Fruit fly (Drosophila melanogaster) whole organism, embryonic: ENCODE data around the gene Cdc42.

Experiments used
- Asciz ChIP-seq: fragments of 200-800 bp; sonication (Bioruptor generic); optimal IDR thresholded peaks from 2 replicates; lab custom pipeline; 2017; ENCODE audit warnings: missing biosample characterization, mild to moderate bottlenecking, missing genetic modification characterization, missing genetic modification reagents
- Atf3 ChIP-seq: fragments of 200-800 bp; sonication (Bioruptor generic); optimal IDR thresholded peaks from 3 replicates; lab custom pipeline; 2016; ENCODE audit warnings: missing biosample characterization, missing genetic modification characterization
- Awh ChIP-seq: fragments of 200-800 bp; sonication (Bioruptor generic); IDR thresholded peaks from 2 replicates; pipeline ENCODE4, ENCODE4 v1.3.6; 2022; ENCODE audit warnings: missing biosample characterization, missing genetic modification characterization
- BtbVII ChIP-seq: fragments of 200-800 bp; sonication (Bioruptor generic); optimal IDR thresholded peaks from 3 replicates; lab custom pipeline; 2017; ENCODE audit warnings: missing biosample characterization, mild to moderate bottlenecking, missing genetic modification characterization
- CG1024 ChIP-seq: fragments of 200-800 bp; sonication (Bioruptor generic); IDR thresholded peaks from 2 replicates; pipeline ENCODE4 v1.3.6; 2022; ENCODE audit warnings: missing biosample characterization, missing genetic modification characterization
- CG11085 ChIP-seq: fragments of 200-800 bp; sonication (Bioruptor generic); IDR thresholded peaks from 2 replicates; pipeline ENCODE4 v1.3.6; 2022; ENCODE audit warnings: missing biosample characterization, missing genetic modification characterization
- CG11456 ChIP-seq: fragments of 200-800 bp; sonication (Bioruptor generic); IDR thresholded peaks from 3 replicates; pipeline ENCODE4 v1.3.6; 2022; ENCODE audit warnings: missing biosample characterization, missing genetic modification characterization
- CG12219 ChIP-seq: fragments of 200-800 bp; sonication (Bioruptor generic); optimal IDR thresholded peaks from 3 replicates; lab custom pipeline; 2018; ENCODE audit warnings: missing biosample characterization, mild to moderate bottlenecking, missing genetic modification characterization
- CG12659 ChIP-seq: fragments of 200-800 bp; sonication (Bioruptor generic); optimal IDR thresholded peaks from 3 replicates; lab custom pipeline; 2017; ENCODE audit warnings: mild to moderate bottlenecking, missing biosample characterization, missing genetic modification reagents, missing genetic modification characterization
- CG12942 ChIP-seq: fragments of 200-800 bp; sonication (Bioruptor generic); optimal IDR thresholded peaks from 3 replicates; lab custom pipeline; 2016; ENCODE audit warnings: missing biosample characterization, missing genetic modification characterization
- CG15269 ChIP-seq: fragments of 200-800 bp; sonication (Bioruptor generic); optimal IDR thresholded peaks from 2 replicates; lab custom pipeline; 2018; ENCODE audit warnings: missing biosample characterization, mild to moderate bottlenecking, missing genetic modification characterization, moderate library complexity
- CG17829 ChIP-seq: fragments of 200-800 bp; optimal IDR thresholded peaks from 2 replicates; lab custom pipeline; 2019; ENCODE audit warnings: missing biosample characterization, mild to moderate bottlenecking, missing genetic modification characterization, moderate library complexity
- CG18599 ChIP-seq: fragments of 200-800 bp; sonication (Bioruptor generic); optimal IDR thresholded peaks from 3 replicates; lab custom pipeline; 2017; ENCODE audit warnings: missing biosample characterization, missing genetic modification characterization, mild to moderate bottlenecking, moderate library complexity, missing genetic modification reagents
- CG30020 ChIP-seq: fragments of 200-800 bp; optimal IDR thresholded peaks from 2 replicates; lab custom pipeline; 2019; ENCODE audit warnings: missing biosample characterization, mild to moderate bottlenecking, missing genetic modification characterization, moderate library complexity
- CG30403 ChIP-seq: fragments of 200-800 bp; sonication (Bioruptor generic); optimal IDR thresholded peaks from 3 replicates; lab custom pipeline; 2016; ENCODE audit warnings: missing biosample characterization, missing genetic modification characterization
- CG32772 ChIP-seq: fragments of 200-800 bp; sonication (Bioruptor generic); IDR thresholded peaks from 2 replicates; pipeline ENCODE4 v1.3.6; 2022; ENCODE audit warnings: missing biosample characterization, missing genetic modification characterization
- CG34376 ChIP-seq: fragments of 200-800 bp; sonication (Bioruptor generic); optimal IDR thresholded peaks from 2 replicates; lab custom pipeline; 2018; ENCODE audit warnings: missing biosample characterization, mild to moderate bottlenecking, missing genetic modification characterization
- CG43689 ChIP-seq: fragments of 200-800 bp; sonication (Bioruptor generic); IDR thresholded peaks from 2 replicates; pipeline ENCODE4 v1.3.6; 2022; ENCODE audit warnings: missing biosample characterization, missing genetic modification characterization
- CG6683 ChIP-seq: fragments of 200-800 bp; sonication (Bioruptor generic); optimal IDR thresholded peaks from 2 replicates; lab custom pipeline; 2017; ENCODE audit warnings: missing biosample characterization, mild to moderate bottlenecking, missing genetic modification characterization, missing genetic modification reagents
- CG7372 ChIP-seq: fragments of 200-800 bp; sonication (Bioruptor generic); IDR thresholded peaks from 2 replicates; pipeline ENCODE4 v1.3.6; 2022; ENCODE audit warnings: missing biosample characterization, missing genetic modification characterization
- CG7839 ChIP-seq: fragments of 200-800 bp; sonication (Bioruptor generic); optimal IDR thresholded peaks from 3 replicates; lab custom pipeline; 2018; ENCODE audit warnings: missing biosample characterization, mild to moderate bottlenecking, missing genetic modification characterization, moderate library complexity
- CG7963 ChIP-seq: fragments of 200-800 bp; sonication (Bioruptor generic); IDR thresholded peaks from 3 replicates; pipeline ENCODE4 v1.3.6; 2022; ENCODE audit warnings: missing biosample characterization, missing genetic modification characterization; ENCODE audit not compliant: partially characterized antibody
- CG9215 ChIP-seq: fragments of 200-800 bp; sonication (Bioruptor generic); IDR thresholded peaks from 2 replicates; pipeline ENCODE4 v1.3.6; 2022; ENCODE audit warnings: missing biosample characterization, missing genetic modification characterization
- CG9932 ChIP-seq: fragments of 200-800 bp; sonication (Bioruptor generic); IDR thresholded peaks from 2 replicates; pipeline ENCODE4 v1.3.6; 2022; ENCODE audit warnings: missing biosample characterization, missing genetic modification characterization
- Fer2 ChIP-seq: fragments of 200-800 bp; sonication (Bioruptor generic); optimal IDR thresholded peaks from 2 replicates; lab custom pipeline; 2018; ENCODE audit warnings: missing biosample characterization, mild to moderate bottlenecking, missing genetic modification characterization, moderate library complexity
- H2.0 ChIP-seq: fragments of 200-800 bp; sonication (Bioruptor generic); IDR thresholded peaks from 2 replicates; pipeline ENCODE4 v1.3.6; 2022; ENCODE audit warnings: missing biosample characterization, missing genetic modification characterization
- HHEX ChIP-seq: fragments of 200-800 bp; sonication (Bioruptor generic); optimal IDR thresholded peaks from 3 replicates; lab custom pipeline; 2017; ENCODE audit warnings: missing biosample characterization, mild to moderate bottlenecking, missing genetic modification characterization, missing genetic modification reagents
- Lpt ChIP-seq: fragments of >200 bp; optimal IDR thresholded peaks from 2 replicates; lab custom pipeline; 2018; ENCODE audit warnings: missing biosample characterization, missing genetic modification characterization
- NFAT ChIP-seq: fragments of 200-800 bp; sonication (Bioruptor generic); IDR thresholded peaks from 2 replicates; pipeline ENCODE4 v1.3.6; 2022; ENCODE audit warnings: missing biosample characterization, missing genetic modification characterization
- NK7.1 ChIP-seq: fragments of 200-800 bp; sonication (Bioruptor generic); optimal IDR thresholded peaks from 3 replicates; lab custom pipeline; 2016; ENCODE audit warnings: missing biosample characterization, missing genetic modification characterization
- Pdp1 ChIP-seq, 2 experiments: fragments of 200-800 bp; sonication (Bioruptor generic); optimal IDR thresholded peaks; 3 replicates each; lab custom pipeline; 2016; ENCODE audit warnings: missing biosample characterization in 2 of 2, missing genetic modification characterization in 2 of 2, mild to moderate bottlenecking in 1 of 2, moderate library complexity in 1 of 2
- Rfx ChIP-seq: fragments of 200-800 bp; sonication (Bioruptor generic); IDR thresholded peaks from 2 replicates; pipeline ENCODE4 v1.3.6; 2022; ENCODE audit warnings: missing biosample characterization, missing genetic modification characterization
- bowl ChIP-seq: fragments of 200-800 bp; sonication (Bioruptor generic); IDR thresholded peaks from 2 replicates; pipeline ENCODE4 v1.3.6; 2022; ENCODE audit warnings: missing biosample characterization, missing genetic modification characterization
- da ChIP-seq: fragments of 200-800 bp; sonication (Bioruptor generic); optimal IDR thresholded peaks from 2 replicates; lab custom pipeline; 2016; ENCODE audit warnings: missing biosample characterization, missing genetic modification characterization
- fru ChIP-seq: fragments of >200 bp; optimal IDR thresholded peaks from 2 replicates; lab custom pipeline; 2017
- grn ChIP-seq: fragments of 200-800 bp; sonication (Bioruptor generic); optimal IDR thresholded peaks from 3 replicates; lab custom pipeline; 2017; ENCODE audit warnings: missing biosample characterization, missing genetic modification characterization
- gsb ChIP-seq: fragments of 200-800 bp; sonication (Bioruptor generic); IDR thresholded peaks from 2 replicates; pipeline ENCODE4 v1.3.6; 2022; ENCODE audit warnings: missing biosample characterization, missing genetic modification characterization
- hbn ChIP-seq: fragments of 200-800 bp; sonication (Bioruptor generic); IDR thresholded peaks from 2 replicates; pipeline ENCODE4 v1.3.6; 2022; ENCODE audit warnings: missing biosample characterization, missing genetic modification characterization; ENCODE audit not compliant: partially characterized antibody
- jigr1 ChIP-seq: fragments of 200-800 bp; sonication (Bioruptor generic); IDR thresholded peaks from 3 replicates; pipeline ENCODE4 v1.3.6; 2022; ENCODE audit warnings: missing biosample characterization, missing genetic modification characterization
- lilli ChIP-seq: fragments of 200-800 bp; sonication (Bioruptor generic); optimal IDR thresholded peaks from 3 replicates; lab custom pipeline; 2016; ENCODE audit warnings: missing biosample characterization, missing genetic modification characterization
- nau ChIP-seq: fragments of 200-800 bp; sonication (Bioruptor generic); optimal IDR thresholded peaks from 3 replicates; lab custom pipeline; 2017; ENCODE audit warnings: missing biosample characterization, mild to moderate bottlenecking, missing genetic modification characterization, missing genetic modification reagents
- nerfin-2 ChIP-seq: fragments of 200-800 bp; sonication (Bioruptor generic); IDR thresholded peaks from 2 replicates; pipeline ENCODE4 v1.3.6; 2022; ENCODE audit warnings: missing biosample characterization, missing genetic modification characterization; ENCODE audit not compliant: partially characterized antibody
- p53 ChIP-seq: fragments of 200-800 bp; sonication (Bioruptor generic); optimal IDR thresholded peaks from 2 replicates; lab custom pipeline; 2016; ENCODE audit warnings: missing biosample characterization, missing genetic modification characterization
- pita ChIP-seq: fragments of 200-800 bp; sonication (Bioruptor generic); optimal IDR thresholded peaks from 2 replicates; lab custom pipeline; 2017; ENCODE audit warnings: missing biosample characterization, mild to moderate bottlenecking, missing genetic modification characterization
- repo ChIP-seq: fragments of 200-800 bp; sonication (Bioruptor generic); optimal IDR thresholded peaks from 2 replicates; lab custom pipeline; 2016; ENCODE audit warnings: missing biosample characterization, missing genetic modification characterization
- tll ChIP-seq, 2 experiments: fragments of 200-800 bp in 1 of 2; fragments of >200 bp in 1 of 2; sonication (Bioruptor generic) in 1 of 2; optimal IDR thresholded peaks; 2 replicates each; lab custom pipeline; 2017 to 2019; ENCODE audit warnings: missing biosample characterization in 2 of 2, missing genetic modification characterization in 2 of 2, mild to moderate bottlenecking in 1 of 2, moderate library complexity in 1 of 2
- usp ChIP-seq: fragments of >200 bp; optimal IDR thresholded peaks from 2 replicates; lab custom pipeline; 2017; ENCODE audit warnings: missing biosample characterization, missing genetic modification characterization
- wdn ChIP-seq: fragments of 200-800 bp; sonication (Bioruptor generic); IDR thresholded peaks from 2 replicates; pipeline ENCODE4 v1.3.6; 2022; ENCODE audit warnings: missing biosample characterization, missing genetic modification characterization
- z ChIP-seq: fragments of 200-800 bp; sonication (Bioruptor generic); IDR thresholded peaks from 3 replicates; pipeline ENCODE4 v1.3.6; 2022; ENCODE audit warnings: missing biosample characterization, missing genetic modification characterization
- zf30C ChIP-seq: fragments of 200-800 bp; sonication (Bioruptor generic); optimal IDR thresholded peaks from 3 replicates; lab custom pipeline; 2018; ENCODE audit warnings: missing biosample characterization, mild to moderate bottlenecking, missing genetic modification characterization

Gene Cdc42

DNA sequence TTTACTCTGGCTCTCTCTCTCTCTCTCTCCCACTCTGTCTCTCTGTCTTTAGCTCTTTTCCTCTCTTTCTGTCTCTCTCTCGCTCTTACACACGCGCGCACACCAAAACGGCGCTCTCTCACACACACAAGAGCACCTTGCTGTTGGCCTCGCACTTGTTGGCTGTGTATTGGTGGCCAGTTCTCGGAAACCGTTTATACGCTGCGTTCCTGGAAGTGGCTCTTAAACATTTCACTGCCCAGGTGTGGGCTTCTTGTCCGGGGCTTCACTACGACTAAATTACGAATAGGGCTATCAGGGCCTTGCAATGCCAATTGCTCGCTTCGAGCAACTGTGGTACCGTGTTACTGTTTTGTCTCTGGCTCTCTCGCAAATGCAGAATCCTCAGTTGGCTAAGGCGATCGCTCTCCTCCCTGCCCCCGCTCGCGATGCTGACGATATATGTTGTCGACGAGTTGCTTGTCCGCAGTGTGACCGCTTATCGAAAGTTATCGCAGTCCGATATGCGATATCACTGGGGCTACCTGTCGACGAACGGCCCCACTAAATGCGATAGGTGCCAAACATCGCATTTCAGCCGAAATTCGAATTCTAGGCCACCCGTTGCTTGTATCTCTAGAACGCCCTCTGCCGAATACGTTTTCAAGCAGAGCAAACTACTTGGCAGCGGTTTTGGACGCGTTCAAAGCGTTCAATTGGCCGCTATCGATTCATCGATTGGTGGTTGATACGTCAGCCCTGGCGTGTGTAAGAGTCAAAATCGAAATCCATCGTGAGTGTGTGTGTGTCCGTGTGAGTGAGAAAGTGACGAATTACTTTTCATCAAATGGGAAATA, 13.6 kb upstream of the Cdc42 start, which contains the start of the genes dome and Ubqn (continued):
- TF ChIP-seq CG9215 (GFP tag; lab: Robert Waterston, UW) (0 out of 2 replicates have a peak, but pooled peaks have one; percentile 14), CG30403 (peak; percentile 17), CG1024 (GFP tag; lab: Robert Waterston, UW) (no peak), Atf3 (GFP tag; lab: Kevin White, UChicago) (no peak), repo (GFP tag; lab: Kevin White, UChicago) (no peak), CG12219 (GFP tag; lab: Kevin White, UChicago) (no peak), Rfx (GFP tag; lab: Robert Waterston, UW) (no peak), bowl (GFP tag; lab: Robert Waterston, UW) (no peak), CG6683 (GFP tag; lab: Kevin White, UChicago) (no peak), CG11085 (no peak), Pdp1 (GFP tag; optimal IDR thresholded peaks at IDR 0.05; lab: Kevin White, UChicago) (peak in 1 of 2 experiments; percentile 36), Asciz (GFP tag; lab: Kevin White, UChicago) (no peak), tll (GFP tag; optimal IDR thresholded peaks at IDR 0.05; lab: Kevin White, UChicago) (peak; percentile 93 to 94), CG30020 (tag; lab: Kevin White, UChicago) (peak; percentile 63), CG43689 (GFP tag; lab: Robert Waterston, UW) (no peak), NK7.1 (GFP tag; lab: Kevin White, UChicago) (no peak), HHEX (GFP tag; lab: Kevin White, UChicago) (no peak), CG18599 (GFP tag; lab: Kevin White, UChicago) (peak; percentile 35), p53 (peak; percentile 41), CG11456 (GFP tag; lab: Robert Waterston, UW) (no peak), nerfin-2 (GFP tag; lab: Robert Waterston, UW) (peak; percentile 93), zf30C (GFP tag; lab: Kevin White, UChicago) (no peak), da (GFP tag; lab: Kevin White, UChicago) (no peak), CG34376 (peak; percentile 84), CG7963 (GFP tag; lab: Robert Waterston, UW) (peak; percentile 85), fru (no peak), CG7839 (tag; lab: Kevin White, UChicago) (no peak), hbn (GFP tag; lab: Robert Waterston, UW) (peak; percentile 87), pita (GFP tag; lab: Kevin White, UChicago) (no peak), CG12942 (GFP tag; lab: Kevin White, UChicago) (no peak), nau (GFP tag; lab: Kevin White, UChicago) (no peak), Lpt (GFP tag; lab: Kevin White, UChicago) (no peak), jigr1 (no peak), CG17829 (no peak), CG9932 (no peak; the same call in 1 of the 2 replicates), wdn (GFP tag; lab: Robert Waterston, UW) (no peak), CG15269 (tag; lab: Kevin White, UChicago) (no peak), CG32772 (no peak), H2.0 (GFP tag; lab: Robert Waterston, UW) (no peak), z (no peak), CG7372 (GFP tag; lab: Robert Waterston, UW) (no peak), Fer2 (tag; lab: Kevin White, UChicago) (no peak), CG12659 (GFP tag; lab: Kevin White, UChicago) (peak; percentile 79), NFAT (peak; percentile 3; the same call in 1 of the 2 replicates), gsb (GFP tag; lab: Robert Waterston, UW) (no peak), usp (GFP tag; lab: Kevin White, UChicago) (no peak), lilli (GFP tag; lab: Kevin White, UChicago) (peak; percentile 31), grn (no peak), BtbVII (GFP tag; lab: Kevin White, UChicago) (peak; percentile 25), Awh (no peak)
